Worm (Caenorhabditis elegans): ENCODE measurements around the gene adt-3.

- TF ChIP-seq tbx-2 (tag; optimal IDR thresholded peaks at IDR 0.05) (no peak), nhr-71 (tag; optimal IDR thresholded peaks at IDR 0.05) (no peak), C04F5.9 (tag; optimal IDR thresholded peaks at IDR 0.05) (no peak), blmp-1 (tag; optimal IDR thresholded peaks at IDR 0.05) (no peak), lin-35 (GFP tag; optimal IDR thresholded peaks at IDR 0.05) (no peak), ama-1 (optimal IDR thresholded peaks at IDR 0.05) (no peak), ceh-63 (GFP tag; optimal IDR thresholded peaks at IDR 0.05) (no peak), fkh-10 (GFP tag; optimal IDR thresholded peaks at IDR 0.05) (no peak), nhr-76 (tag; optimal IDR thresholded peaks at IDR 0.05) (no peak), nhr-77 (tag; optimal IDR thresholded peaks at IDR 0.05) (no peak)
Observed at ce11 chrX:3914273-3914672, 17.2 kb upstream of the adt-3 start.

Data from whole organism, L1 larva.